Worm (Caenorhabditis elegans) whole organism, mixed stage, embryonic: ENCODE data around the gene vha-6.
A peak's percentile ranks its signal among the peaks of the same experiment; 100 is the strongest.

Experiments used
- M03D4.4 ChIP-seq: sonication (generic microtip); optimal IDR thresholded peaks from 2 replicates; lab custom pipeline; 2017; ENCODE audit warnings: mild to moderate bottlenecking, missing genetic modification characterization, missing compliant biosample characterization
- bed-3 ChIP-seq: fragments of 200-800 bp; sonication (Bioruptor generic); optimal IDR thresholded peaks from 3 replicates; lab custom pipeline; 2018; ENCODE audit warnings: mild to moderate bottlenecking, missing genetic modification characterization, moderate library complexity, missing compliant biosample characterization
- blmp-1 ChIP-seq: fragments of 150-350 bp; optimal IDR thresholded peaks from 2 replicates; lab custom pipeline; 2014; ENCODE audit warnings: missing biosample characterization, missing genetic modification characterization
- ceh-39 ChIP-seq: fragments of 150-350 bp; optimal IDR thresholded peaks from 2 replicates; lab custom pipeline; 2014; ENCODE audit warnings: missing biosample characterization, missing genetic modification characterization
- ceh-43 ChIP-seq: fragments of 200-800 bp; sonication (Bioruptor generic); optimal IDR thresholded peaks from 2 replicates; lab custom pipeline; 2018; ENCODE audit warnings: mild to moderate bottlenecking, missing genetic modification characterization, moderate library complexity, missing compliant biosample characterization
- ceh-83 ChIP-seq: fragments of 200-800 bp; sonication (Bioruptor generic); optimal IDR thresholded peaks from 2 replicates; lab custom pipeline; 2018; ENCODE audit warnings: mild to moderate bottlenecking, missing genetic modification characterization, missing compliant biosample characterization
- ces-1 ChIP-seq: fragments of 150-350 bp; optimal IDR thresholded peaks from 2 replicates; lab custom pipeline; 2014; ENCODE audit warnings: missing biosample characterization, missing genetic modification reagents, missing genetic modification characterization
- cnd-1 ChIP-seq: fragments of 200-800 bp; sonication (Bioruptor generic); optimal IDR thresholded peaks from 2 replicates; lab custom pipeline; 2018; ENCODE audit warnings: mild to moderate bottlenecking, missing genetic modification characterization, missing compliant biosample characterization
- drap-1 ChIP-seq: fragments of 200-800 bp; sonication (Bioruptor generic); optimal IDR thresholded peaks from 3 replicates; lab custom pipeline; 2018; ENCODE audit warnings: mild to moderate bottlenecking, missing genetic modification characterization, missing compliant biosample characterization
- elt-1 ChIP-seq: sonication (generic microtip); optimal IDR thresholded peaks from 2 replicates; lab custom pipeline; 2017; ENCODE audit warnings: missing genetic modification characterization, mild to moderate bottlenecking, missing compliant biosample characterization, antibody characterized with exemption, moderate library complexity, borderline replicate concordance; ENCODE audit not compliant: insufficient read depth
- elt-3 ChIP-seq: fragments of 150-350 bp; optimal IDR thresholded peaks from 2 replicates; lab custom pipeline; 2014; ENCODE audit warnings: missing biosample characterization, missing genetic modification characterization
- flh-1 ChIP-seq: fragments of 200-800 bp; sonication (Bioruptor generic); optimal IDR thresholded peaks from 2 replicates; lab custom pipeline; 2018; ENCODE audit warnings: mild to moderate bottlenecking, missing genetic modification characterization, moderate library complexity, missing compliant biosample characterization
- ham-2 ChIP-seq: fragments of 200-800 bp; sonication (Bioruptor generic); optimal IDR thresholded peaks from 2 replicates; lab custom pipeline; 2018; ENCODE audit warnings: mild to moderate bottlenecking, missing genetic modification characterization, missing compliant biosample characterization
- hlh-1 ChIP-seq: fragments of 150-350 bp; optimal IDR thresholded peaks from 2 replicates; lab custom pipeline; 2014; ENCODE audit warnings: missing biosample characterization, missing genetic modification reagents, missing genetic modification characterization
- lin-13 ChIP-seq: fragments of 150-350 bp; optimal IDR thresholded peaks from 2 replicates; lab custom pipeline; 2014; ENCODE audit warnings: missing biosample characterization, missing genetic modification characterization
- lin-32 ChIP-seq: fragments of 200-800 bp; sonication (Bioruptor generic); optimal IDR thresholded peaks from 2 replicates; lab custom pipeline; 2018; ENCODE audit warnings: mild to moderate bottlenecking, missing genetic modification characterization, missing compliant biosample characterization
- lsy-2 ChIP-seq: fragments of 150-350 bp; optimal IDR thresholded peaks from 2 replicates; lab custom pipeline; 2014; ENCODE audit warnings: missing biosample characterization, missing genetic modification characterization
- mab-5 ChIP-seq: fragments of 150-350 bp; optimal IDR thresholded peaks from 2 replicates; lab custom pipeline; 2014; ENCODE audit warnings: missing biosample characterization, missing genetic modification characterization
- mep-1 ChIP-seq: fragments of 150-350 bp; optimal IDR thresholded peaks from 2 replicates; lab custom pipeline; 2017; ENCODE audit warnings: missing biosample characterization, missing genetic modification reagents, missing genetic modification characterization, inconsistent platforms
- mls-2 ChIP-seq: sonication (generic microtip); optimal IDR thresholded peaks from 2 replicates; lab custom pipeline; 2016; ENCODE audit warnings: mild to moderate bottlenecking, missing genetic modification characterization, moderate library complexity, missing compliant biosample characterization
- nhr-12 ChIP-seq: fragments of 150-350 bp; optimal IDR thresholded peaks from 2 replicates; lab custom pipeline; 2014; ENCODE audit warnings: missing biosample characterization, missing genetic modification characterization
- nhr-2 ChIP-seq: fragments of 150-350 bp; optimal IDR thresholded peaks from 2 replicates; lab custom pipeline; 2014; ENCODE audit warnings: missing biosample characterization, missing genetic modification characterization
- nhr-237 ChIP-seq: fragments of 150-350 bp; optimal IDR thresholded peaks from 2 replicates; lab custom pipeline; 2014; ENCODE audit warnings: missing biosample characterization, missing genetic modification characterization
- nhr-76 ChIP-seq: sonication (generic microtip); optimal IDR thresholded peaks from 2 replicates; lab custom pipeline; 2017; ENCODE audit warnings: missing biosample characterization, missing genetic modification characterization
- pha-4 ChIP-seq: fragments of 150-350 bp; optimal IDR thresholded peaks from 2 replicates; lab custom pipeline; 2018; ENCODE audit warnings: missing biosample characterization, missing genetic modification reagents, missing genetic modification characterization
- sem-2 ChIP-seq: fragments of 200-800 bp; sonication (Bioruptor generic); optimal IDR thresholded peaks from 2 replicates; lab custom pipeline; 2018; ENCODE audit warnings: mild to moderate bottlenecking, missing genetic modification characterization, missing compliant biosample characterization
- snpc-4 ChIP-seq: fragments of 150-350 bp; optimal IDR thresholded peaks from 2 replicates; lab custom pipeline; 2014; ENCODE audit warnings: missing biosample characterization, missing genetic modification characterization
- sptf-1 ChIP-seq: sonication (generic microtip); optimal IDR thresholded peaks from 2 replicates; lab custom pipeline; 2017; ENCODE audit warnings: mild to moderate bottlenecking, missing genetic modification characterization, moderate library complexity, missing compliant biosample characterization
- tbx-8 ChIP-seq: fragments of 200-800 bp; sonication (Bioruptor generic); optimal IDR thresholded peaks from 2 replicates; lab custom pipeline; 2018; ENCODE audit warnings: mild to moderate bottlenecking, missing genetic modification characterization, moderate library complexity, missing compliant biosample characterization
- unc-120 ChIP-seq: sonication (generic microtip); optimal IDR thresholded peaks from 2 replicates; lab custom pipeline; 2017; ENCODE audit warnings: missing genetic modification characterization, missing compliant biosample characterization; ENCODE audit not compliant: poor library complexity, severe bottlenecking
- unc-39 ChIP-seq: fragments of 150-350 bp; optimal IDR thresholded peaks from 2 replicates; lab custom pipeline; 2014; ENCODE audit warnings: missing biosample characterization, missing genetic modification characterization
- unc-62 ChIP-seq: fragments of 150-350 bp; optimal IDR thresholded peaks from 2 replicates; lab custom pipeline; 2014; ENCODE audit warnings: missing biosample characterization, missing genetic modification reagents, missing genetic modification characterization
- zip-8 ChIP-seq: fragments of 150-350 bp; optimal IDR thresholded peaks from 2 replicates; lab custom pipeline; 2014; ENCODE audit warnings: missing biosample characterization, missing genetic modification characterization
- ztf-11 ChIP-seq: fragments of 150-350 bp; optimal IDR thresholded peaks from 2 replicates; lab custom pipeline; 2014; ENCODE audit warnings: missing biosample characterization, missing genetic modification characterization

The vha-6 gene

ce11 chrII:11455715-11456114, 17.5 kb upstream of the vha-6 start:
- TF ChIP-seq ztf-11 = no peak
- TF ChIP-seq sem-2 (GFP tag; lab: Kevin White, UChicago) = no peak
- no peak for TF ChIP-seq nhr-76
- no peak for TF ChIP-seq elt-1 (tag; lab: Kevin White, UChicago)
- no peak for TF ChIP-seq lsy-2 (tag; lab: Kevin White, UChicago)
- TF ChIP-seq lin-32 (GFP tag; lab: Kevin White, UChicago) = no peak
- no peak for TF ChIP-seq blmp-1
- TF ChIP-seq, all 35 proteins: peak for 0

- no peak for TF ChIP-seq ham-2 (GFP tag; lab: Kevin White, UChicago)
- TF ChIP-seq nhr-2 = no peak
- TF ChIP-seq snpc-4 = no peak
- TF ChIP-seq M03D4.4 = no peak
- TF ChIP-seq flh-1 (GFP tag; lab: Kevin White, UChicago) = no peak
- no peak for TF ChIP-seq elt-3 (tag; lab: Kevin White, UChicago)
- no peak for TF ChIP-seq lin-13
- no peak for TF ChIP-seq elt-1 (tag; lab: Kevin White, UChicago)
- TF ChIP-seq hlh-1 (tag; lab: Kevin White, UChicago) = no peak
- no peak for TF ChIP-seq unc-120
- TF ChIP-seq, all 35 proteins: peak for 0
Observed at ce11 chrII:11455140-11455539, 16.9 kb upstream of the vha-6 start.

- TF ChIP-seq hlh-1 (tag; lab: Kevin White, UChicago) (peak; percentile 24), flh-1 (GFP tag; lab: Kevin White, UChicago) (no peak), ceh-39 (peak; percentile 9), cnd-1 (tag; lab: Kevin White, UChicago) (no peak), blmp-1 (no peak), lin-32 (GFP tag; lab: Kevin White, UChicago) (no peak)
Observed at ce11 chrII:11453639-11454038, 15.4 kb upstream of the vha-6 start.

ce11 chrII:11453025-11453424, 14.8 kb upstream of the vha-6 start, which contains the start of gene rsp-1:
Gene rsp-1 (plus strand): TSS chrII:11453362.
- TF ChIP-seq ceh-83 (GFP tag; lab: Kevin White, UChicago) (no peak), mep-1 (tag; lab: Kevin White, UChicago) (peak; percentile 86), unc-120 (peak; percentile 31), lin-32 (GFP tag; lab: Kevin White, UChicago) (peak; percentile 20), hlh-1 (tag; lab: Kevin White, UChicago) (peak; percentile 44), tbx-8 (GFP tag; lab: Kevin White, UChicago) (peak; percentile 15), M03D4.4 (peak; percentile 37), ham-2 (GFP tag; lab: Kevin White, UChicago) (no peak), lsy-2 (tag; lab: Kevin White, UChicago) (peak; percentile 80), sptf-1 (peak; percentile 90), pha-4 (peak; percentile 96), mls-2 (tag; lab: Kevin White, UChicago) (peak; percentile 81), nhr-237 (peak; percentile 72), elt-3 (tag; lab: Kevin White, UChicago) (peak; percentile 40), drap-1 (GFP tag; lab: Kevin White, UChicago) (peak; percentile 39), nhr-2 (no peak), bed-3 (no peak), ceh-39 (peak; percentile 79), unc-62 (peak; percentile 43), ceh-43 (GFP tag; lab: Kevin White, UChicago) (peak; percentile 53), lin-13 (peak; percentile 93), ces-1 (peak; percentile 67), cnd-1 (tag; lab: Kevin White, UChicago) (peak; percentile 66), ztf-11 (peak; percentile 75), flh-1 (GFP tag; lab: Kevin White, UChicago) (no peak)

- TF ChIP-seq sptf-1 = no peak
- no peak for TF ChIP-seq drap-1 (GFP tag; lab: Kevin White, UChicago)
- no peak for TF ChIP-seq ceh-83 (GFP tag; lab: Kevin White, UChicago)
- no peak for TF ChIP-seq nhr-12 (tag; lab: Kevin White, UChicago)
- TF ChIP-seq nhr-76 = no peak
- no peak for TF ChIP-seq sem-2 (GFP tag; lab: Kevin White, UChicago)
- no peak for TF ChIP-seq zip-8 (tag; lab: Kevin White, UChicago)
- no peak for TF ChIP-seq mab-5 (tag; lab: Kevin White, UChicago)
- TF ChIP-seq M03D4.4 = no peak
- no peak for TF ChIP-seq ceh-39
- no peak for TF ChIP-seq unc-120
- no peak for TF ChIP-seq flh-1 (GFP tag; lab: Kevin White, UChicago)
- no peak for TF ChIP-seq lin-32 (GFP tag; lab: Kevin White, UChicago)
- no peak for TF ChIP-seq mls-2 (tag; lab: Kevin White, UChicago)
- no peak for TF ChIP-seq tbx-8 (GFP tag; lab: Kevin White, UChicago)
- no peak for TF ChIP-seq unc-39
- no peak for TF ChIP-seq lin-13
- TF ChIP-seq ceh-43 (GFP tag; lab: Kevin White, UChicago) = no peak
Observed at ce11 chrII:11452498-11453005, 14.3 kb upstream of the vha-6 start, which contains the start of gene rsp-2. Gene rsp-2 (minus strand): TSS chrII:11452955.
